Worm (Caenorhabditis elegans) whole organism, L4/young adult: ENCODE measurements around the gene elb-1.

ENCODE experiments used
- dao-5 ChIP-seq: sonication (generic microtip); optimal IDR thresholded peaks from 2 replicates; lab custom pipeline; 2016; ENCODE audit warnings: missing genotype, missing genetic modification characterization, moderate library complexity, missing compliant biosample characterization
- him-1 ChIP-seq: sonication (generic microtip); optimal IDR thresholded peaks from 2 replicates; lab custom pipeline; 2016; ENCODE audit warnings: missing genotype, missing genetic modification reagents, missing genetic modification characterization, missing compliant biosample characterization

- TF ChIP-seq dao-5: no peak
- TF ChIP-seq him-1 (tag; lab: Kevin White, UChicago): no peak
Observed at ce11 chrIII:11737527-11737926, 18.3 kb upstream of the elb-1 start, which contains the start of gene sup-1.
